Fruit fly (Drosophila melanogaster): Measurements from ENCODE around the gene CG3407.
A peak's percentile ranks its signal among the peaks of the same experiment; 100 is the strongest.

CG3407 gene

DNA sequence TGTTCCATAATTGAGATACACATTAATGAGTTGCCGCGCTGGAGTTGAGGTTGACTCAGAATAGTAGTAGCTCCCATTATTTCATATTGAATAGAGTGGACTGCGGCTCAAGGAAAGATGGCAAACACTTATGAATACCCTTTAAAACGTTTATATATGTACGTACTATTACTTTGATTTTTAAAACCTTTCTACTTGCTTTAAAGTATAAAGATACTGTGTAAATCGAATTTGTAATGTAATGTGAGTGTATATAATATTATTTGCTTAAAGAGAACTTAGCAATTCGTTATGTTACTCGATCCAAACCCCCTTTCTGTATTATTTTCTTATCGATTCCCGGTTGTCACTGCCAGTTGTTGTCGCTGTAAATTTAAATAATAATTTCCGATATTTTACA is 38.1 kb upstream of the CG3407 start (continued):
- TF ChIP-seq Elba2 (GFP tag; optimal IDR thresholded peaks at IDR 0.05) (no peak), cato (GFP tag; optimal IDR thresholded peaks at IDR 0.05; ENCODE audit: borderline replicate concordance) (no peak), phol (tag; optimal IDR thresholded peaks at IDR 0.05) (peak; percentile 74), inv (GFP tag; IDR thresholded peaks at IDR 0.05; ENCODE audit: partially characterized antibody) (no peak), stwl (tag; optimal IDR thresholded peaks at IDR 0.05) (no peak), CG6254 (GFP tag; optimal IDR thresholded peaks at IDR 0.05) (peak; percentile 5), Adf1 (GFP tag; IDR thresholded peaks at IDR 0.05) (no peak), bab2 (GFP tag; optimal IDR thresholded peaks at IDR 0.05) (no peak), CG18262 (tag; optimal IDR thresholded peaks at IDR 0.05) (peak; percentile 77), gsb-n (tag; optimal IDR thresholded peaks at IDR 0.05) (peak; percentile 56), Ets65A (GFP tag) (no peak), vvl (GFP tag; IDR thresholded peaks at IDR 0.05) (peak; percentile 42; the same call in 1 of the 2 replicates), toy (GFP tag; IDR thresholded peaks at IDR 0.05) (no peak), crc (GFP tag; optimal IDR thresholded peaks at IDR 0.05) (no peak), Ssrp (tag; optimal IDR thresholded peaks at IDR 0.05) (peak; percentile 53), CG12659 (GFP tag; optimal IDR thresholded peaks at IDR 0.05) (no peak), Fer3 (tag; optimal IDR thresholded peaks at IDR 0.05) (no peak), peb (GFP tag; IDR thresholded peaks at IDR 0.05) (0 out of 2 replicates have a peak, but pooled peaks have one; percentile 31), CG15601 (tag; optimal IDR thresholded peaks at IDR 0.05) (peak; percentile 78), CG2678 (tag; optimal IDR thresholded peaks at IDR 0.05) (peak; percentile 62), CHES-1-like (GFP tag; optimal IDR thresholded peaks at IDR 0.05) (no peak), CG18011 (GFP tag; optimal IDR thresholded peaks at IDR 0.05) (no peak), mirr (GFP tag; optimal IDR thresholded peaks at IDR 0.05) (no peak), bcd (GFP tag; optimal IDR thresholded peaks at IDR 0.05) (peak; percentile 1), ranshi (GFP tag; IDR thresholded peaks at IDR 0.05) (0 out of 2 replicates have a peak, but pooled peaks have one; percentile 7), corto (GFP tag; optimal IDR thresholded peaks at IDR 0.05) (no peak), Dip3 (GFP tag; optimal IDR thresholded peaks at IDR 0.05) (no peak), twi (tag; optimal IDR thresholded peaks at IDR 0.05) (peak; percentile 9), nom (GFP tag; optimal IDR thresholded peaks at IDR 0.05) (no peak), HLH54F (GFP tag; optimal IDR thresholded peaks at IDR 0.05) (no peak), Sox102F (GFP tag; optimal IDR thresholded peaks at IDR 0.05) (peak; percentile 63), CG8944 (GFP tag; optimal IDR thresholded peaks at IDR 0.05) (no peak), gem (tag; optimal IDR thresholded peaks at IDR 0.05) (peak; percentile 75), tgo (GFP tag; IDR thresholded peaks at IDR 0.05) (no peak), sens (GFP tag) (peak; percentile 89), CG5953 (GFP tag; IDR thresholded peaks at IDR 0.05) (no peak), pita (GFP tag; optimal IDR thresholded peaks at IDR 0.05) (no peak), Eip74EF (GFP tag; optimal IDR thresholded peaks at IDR 0.05) (peak in 1 of 2 experiments; percentile 32), onecut (GFP tag; IDR thresholded peaks at IDR 0.05) (no peak), CG30403 (GFP tag; optimal IDR thresholded peaks at IDR 0.05) (peak; percentile 29), Camta (GFP tag; optimal IDR thresholded peaks at IDR 0.05) (peak; percentile 4), scrt (GFP tag; optimal IDR thresholded peaks at IDR 0.05) (no peak), stc (GFP tag; IDR thresholded peaks at IDR 0.05) (no peak), row (GFP tag; IDR thresholded peaks at IDR 0.05) (peak; percentile 44; the same call in 2 of the 3 replicates), Scr (GFP tag; IDR thresholded peaks at IDR 0.05; ENCODE audit: partially characterized antibody) (no peak), CG2712 (tag; optimal IDR thresholded peaks at IDR 0.05) (peak; percentile 78), dmrt99B (tag; optimal IDR thresholded peaks at IDR 0.05) (peak; percentile 70), org-1 (GFP tag; optimal IDR thresholded peaks at IDR 0.05) (no peak), CG14441 (GFP tag; IDR thresholded peaks at IDR 0.05) (no peak), Xbp1 (GFP tag; optimal IDR thresholded peaks at IDR 0.05) (peak; percentile 9)

Measured in whole organism, embryonic.